Worm (Caenorhabditis elegans) whole organism, L2 larva: ENCODE data around the gene rfp-1.

ENCODE experiments used
- C34F6.9 ChIP-seq: fragments of 150-350 bp; optimal IDR thresholded peaks from 2 replicates; lab custom pipeline; 2014; ENCODE audit warnings: missing biosample characterization, missing genetic modification characterization
- F13H6.1 ChIP-seq: sonication (generic microtip); optimal IDR thresholded peaks from 2 replicates; lab custom pipeline; 2016; ENCODE audit warnings: missing genetic modification characterization, missing compliant biosample characterization
- R02D3.7 ChIP-seq: fragments of 150-350 bp; optimal IDR thresholded peaks from 2 replicates; lab custom pipeline; 2014; ENCODE audit warnings: missing biosample characterization, missing genetic modification characterization
- Y55F3AM.14 ChIP-seq: fragments of 200-800 bp; sonication (Bioruptor generic); optimal IDR thresholded peaks from 2 replicates; lab custom pipeline; 2018; ENCODE audit warnings: mild to moderate bottlenecking, missing genetic modification characterization, missing compliant biosample characterization
- ZK546.5 ChIP-seq: sonication (generic microtip); optimal IDR thresholded peaks from 2 replicates; lab custom pipeline; 2017; ENCODE audit warnings: missing biosample characterization, missing genetic modification characterization
- alr-1 ChIP-seq: fragments of 150-350 bp; optimal IDR thresholded peaks from 2 replicates; lab custom pipeline; 2014; ENCODE audit warnings: missing biosample characterization, missing genetic modification characterization
- ama-1 ChIP-seq: fragments of 150-350 bp; optimal IDR thresholded peaks from 2 replicates; lab custom pipeline; 2018; ENCODE audit warnings: inconsistent platforms
- ceh-16 ChIP-seq: fragments of 150-350 bp; optimal IDR thresholded peaks from 2 replicates; lab custom pipeline; 2014; ENCODE audit warnings: missing biosample characterization, missing genetic modification characterization
- ceh-82 ChIP-seq: fragments of 150-350 bp; optimal IDR thresholded peaks from 2 replicates; lab custom pipeline; 2014; ENCODE audit warnings: missing biosample characterization, missing genetic modification characterization
- crh-2 ChIP-seq: sonication (generic microtip); optimal IDR thresholded peaks from 2 replicates; lab custom pipeline; 2017; ENCODE audit warnings: missing biosample characterization, missing genetic modification characterization
- dmd-4 ChIP-seq: sonication (generic microtip); optimal IDR thresholded peaks from 2 replicates; lab custom pipeline; 2017; ENCODE audit warnings: missing biosample characterization, missing genetic modification characterization
- egl-27 ChIP-seq: sonication (generic microtip); optimal IDR thresholded peaks from 3 replicates; lab custom pipeline; 2017; ENCODE audit warnings: missing biosample characterization, missing genetic modification reagents, missing genetic modification characterization
- elt-1 ChIP-seq: fragments of 150-350 bp; optimal IDR thresholded peaks from 2 replicates; lab custom pipeline; 2014; ENCODE audit warnings: missing biosample characterization, missing genetic modification characterization
- fos-1 ChIP-seq: fragments of 150-350 bp; optimal IDR thresholded peaks from 2 replicates; lab custom pipeline; 2014; ENCODE audit warnings: missing biosample characterization, missing genetic modification characterization
- lin-11 ChIP-seq: fragments of 150-350 bp; sonication (generic microtip); optimal IDR thresholded peaks from 2 replicates; lab custom pipeline; 2014; ENCODE audit warnings: missing biosample characterization, missing genetic modification characterization, inconsistent platforms, mixed read lengths
- lin-13 ChIP-seq: fragments of 150-350 bp; optimal IDR thresholded peaks from 2 replicates; lab custom pipeline; 2014; ENCODE audit warnings: missing biosample characterization, missing genetic modification reagents, missing genetic modification characterization
- lin-39 ChIP-seq: fragments of 150-350 bp; optimal IDR thresholded peaks from 2 replicates; lab custom pipeline; 2014; ENCODE audit warnings: missing biosample characterization, missing genetic modification reagents, missing genetic modification characterization
- lsy-2 ChIP-seq, 2 experiments: fragments of 150-350 bp in 1 of 2; sonication (generic microtip) in 1 of 2; optimal IDR thresholded peaks; 2 replicates each; lab custom pipeline; 2014 to 2017; ENCODE audit warnings: missing biosample characterization in 2 of 2, missing genetic modification characterization in 2 of 2
- mbf-1 ChIP-seq: sonication (generic microtip); optimal IDR thresholded peaks from 2 replicates; lab custom pipeline; 2017; ENCODE audit warnings: missing biosample characterization, missing genetic modification characterization
- mdl-1 ChIP-seq, 2 experiments: fragments of 150-350 bp in 1 of 2; sonication (generic microtip) in 1 of 2; optimal IDR thresholded peaks; 2 replicates each; lab custom pipeline; 2017; ENCODE audit warnings: missing biosample characterization in 2 of 2, missing genetic modification characterization in 2 of 2
- nhr-10 ChIP-seq: sonication (generic microtip); optimal IDR thresholded peaks from 2 replicates; lab custom pipeline; 2017; ENCODE audit warnings: missing biosample characterization, missing genetic modification characterization
- nhr-11 ChIP-seq: fragments of 150-350 bp; optimal IDR thresholded peaks from 2 replicates; lab custom pipeline; 2014; ENCODE audit warnings: missing biosample characterization, missing genetic modification characterization
- nhr-129 ChIP-seq: fragments of 150-350 bp; optimal IDR thresholded peaks from 2 replicates; lab custom pipeline; 2014; ENCODE audit warnings: missing biosample characterization, missing genetic modification characterization
- nhr-21 ChIP-seq: fragments of 150-350 bp; optimal IDR thresholded peaks from 2 replicates; lab custom pipeline; 2014; ENCODE audit warnings: missing biosample characterization, missing genetic modification characterization
- nhr-23 ChIP-seq: fragments of 150-350 bp; optimal IDR thresholded peaks from 2 replicates; lab custom pipeline; 2014; ENCODE audit warnings: missing biosample characterization, missing genetic modification reagents, missing genetic modification characterization
- nhr-237 ChIP-seq: fragments of 150-350 bp; optimal IDR thresholded peaks from 2 replicates; lab custom pipeline; 2014; ENCODE audit warnings: missing biosample characterization, missing genetic modification characterization
- nhr-25 ChIP-seq: fragments of 150-350 bp; sonication (generic microtip); optimal IDR thresholded peaks from 3 replicates; lab custom pipeline; 2014; ENCODE audit warnings: missing biosample characterization, missing genetic modification characterization
- nhr-6 ChIP-seq: fragments of 150-350 bp; optimal IDR thresholded peaks from 2 replicates; lab custom pipeline; 2014; ENCODE audit warnings: missing biosample characterization, missing genetic modification characterization
- nhr-77 ChIP-seq: fragments of 150-350 bp; optimal IDR thresholded peaks from 2 replicates; lab custom pipeline; 2014; ENCODE audit warnings: missing biosample characterization, missing genetic modification characterization
- peb-1 ChIP-seq: fragments of 150-350 bp; optimal IDR thresholded peaks from 2 replicates; lab custom pipeline; 2014; ENCODE audit warnings: missing biosample characterization, missing genetic modification characterization
- sem-4 ChIP-seq: fragments of 150-350 bp; optimal IDR thresholded peaks from 2 replicates; lab custom pipeline; 2014; ENCODE audit warnings: missing biosample characterization, missing genetic modification reagents, missing genetic modification characterization
- skn-1 ChIP-seq: sonication (generic microtip); optimal IDR thresholded peaks from 2 replicates; lab custom pipeline; 2017; ENCODE audit warnings: missing biosample characterization, missing genetic modification characterization
- sma-3 ChIP-seq: sonication (generic microtip); optimal IDR thresholded peaks from 2 replicates; lab custom pipeline; 2016; ENCODE audit warnings: missing genetic modification reagents, missing genetic modification characterization, missing compliant biosample characterization
- sma-9 ChIP-seq, 2 experiments: fragments of 150-350 bp in 1 of 2; sonication (generic microtip) in 1 of 2; optimal IDR thresholded peaks; 2 replicates each; lab custom pipeline; 2014 to 2016; ENCODE audit warnings: missing genetic modification characterization in 2 of 2, mild to moderate bottlenecking in 1 of 2, missing biosample characterization in 1 of 2, missing compliant biosample characterization in 1 of 2, missing genetic modification reagents in 1 of 2, moderate library complexity in 1 of 2
- snpc-4 ChIP-seq: fragments of 150-350 bp; optimal IDR thresholded peaks from 2 replicates; lab custom pipeline; 2014; ENCODE audit warnings: missing biosample characterization, missing genetic modification characterization
- unc-55 ChIP-seq: fragments of 150-350 bp; sonication (generic microtip); optimal IDR thresholded peaks from 3 replicates; lab custom pipeline; 2014; ENCODE audit warnings: missing biosample characterization, missing genetic modification reagents, missing genetic modification characterization
- unc-62 ChIP-seq: fragments of 150-350 bp; optimal IDR thresholded peaks from 2 replicates; lab custom pipeline; 2014; ENCODE audit warnings: missing biosample characterization, missing genetic modification reagents, missing genetic modification characterization
- zag-1 ChIP-seq: fragments of 150-350 bp; optimal IDR thresholded peaks from 2 replicates; lab custom pipeline; 2014; ENCODE audit warnings: missing biosample characterization, missing genetic modification characterization
- ztf-1 ChIP-seq: fragments of 200-800 bp; sonication (Bioruptor generic); conservative IDR thresholded peaks from 2 replicates; pipeline ENCODE4 v1.3.6; 2022; ENCODE audit warnings: missing genetic modification characterization, missing compliant biosample characterization
- ztf-11 ChIP-seq: sonication (generic microtip); optimal IDR thresholded peaks from 2 replicates; lab custom pipeline; 2017; ENCODE audit warnings: missing biosample characterization, missing genetic modification characterization
- ztf-4 ChIP-seq: fragments of 150-350 bp; optimal IDR thresholded peaks from 2 replicates; lab custom pipeline; 2014; ENCODE audit warnings: missing biosample characterization, missing genetic modification characterization

rfp-1 gene

ce11 chrIII:8310239-8311057, 48.0 kb upstream of the rfp-1 start, which contains the start of gene F10E9.3:
F10E9.3 (plus strand) TSS chrIII:8311007.
- TF ChIP-seq lsy-2 (tag; optimal IDR thresholded peaks at IDR 0.05; lab: Kevin White, UChicago) (peak; percentile 19 to 96), unc-62 (no peak), elt-1 (no peak), nhr-129 (tag; lab: Kevin White, UChicago) (peak; percentile 34), unc-55 (peak; percentile 43), C34F6.9 (peak; percentile 11), sma-3 (GFP tag; lab: Kevin White, UChicago) (no peak), nhr-237 (tag; lab: Kevin White, UChicago) (no peak)
- TF ChIP-seq, all 48 proteins: peak for 4

DNA sequence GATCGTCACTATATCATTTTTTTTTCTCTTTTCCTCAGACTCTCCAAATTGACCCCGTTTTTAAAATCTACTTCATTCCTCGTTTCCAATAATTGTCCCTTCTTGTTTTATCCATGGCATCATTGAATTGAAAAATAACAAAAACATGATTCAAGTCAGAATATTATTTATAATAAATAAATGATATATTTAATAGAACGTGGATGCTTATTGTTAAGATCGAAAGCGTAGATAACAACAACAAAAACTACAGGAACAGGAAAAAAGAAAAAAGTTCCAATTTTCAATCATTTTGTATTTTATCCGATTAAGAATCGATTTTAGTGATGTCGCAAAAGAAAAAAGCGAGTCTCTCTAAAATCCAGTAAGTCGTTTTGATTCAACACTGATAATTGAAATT, 46.0 kb upstream of the rfp-1 start, which contains the start of gene F10E9.2:
Gene F10E9.2, plus strand, starts transcription at position 301 of the 400 bp plus-strand sequence.
- TF ChIP-seq nhr-10 (tag; lab: Kevin White, UChicago) (no peak), snpc-4 (tag; lab: Kevin White, UChicago) (no peak), egl-27 (tag; lab: Kevin White, UChicago) (no peak), ZK546.5 (tag; lab: Kevin White, UChicago) (no peak), unc-55 (no peak), ztf-11 (tag; lab: Kevin White, UChicago) (no peak), lin-13 (GFP tag; lab: Kevin White, UChicago) (no peak), lin-39 (tag; lab: Kevin White, UChicago) (no peak), ama-1 (no peak), sma-9 (GFP tag; optimal IDR thresholded peaks at IDR 0.05; lab: Kevin White, UChicago) (no peak), sma-9 (tag; optimal IDR thresholded peaks at IDR 0.05; lab: Kevin White, UChicago) (no peak), fos-1 (no peak), Y55F3AM.14 (no peak), nhr-11 (tag; lab: Kevin White, UChicago) (no peak), nhr-25 (no peak), sma-3 (GFP tag; lab: Kevin White, UChicago) (no peak), lin-11 (tag; lab: Kevin White, UChicago) (no peak), dmd-4 (tag; lab: Kevin White, UChicago) (no peak)
- TF ChIP-seq, all 48 proteins: peak for 0

ce11 chrIII:8318488-8318887, 39.9 kb upstream of the rfp-1 start, which contains the start of gene sas-4:
sas-4 (minus strand) TSS chrIII:8318588.
- no peak for TF ChIP-seq sem-4 (tag; lab: Kevin White, UChicago)
- no peak for TF ChIP-seq F13H6.1
- no peak for TF ChIP-seq ztf-4 (tag; lab: Kevin White, UChicago)
- TF ChIP-seq ztf-11 (tag; lab: Kevin White, UChicago): no peak
- no peak for TF ChIP-seq nhr-129 (tag; lab: Kevin White, UChicago)
- no peak for TF ChIP-seq alr-1 (tag; lab: Kevin White, UChicago)
- no peak for TF ChIP-seq skn-1 (tag; lab: Kevin White, UChicago)
- no peak for TF ChIP-seq C34F6.9
- TF ChIP-seq mbf-1 (tag; lab: Kevin White, UChicago): no peak
- TF ChIP-seq snpc-4 (tag; lab: Kevin White, UChicago): no peak
- no peak for TF ChIP-seq ZK546.5 (tag; lab: Kevin White, UChicago)
- TF ChIP-seq nhr-23 (tag; lab: Kevin White, UChicago): no peak
- no peak for TF ChIP-seq ztf-1

DNA sequence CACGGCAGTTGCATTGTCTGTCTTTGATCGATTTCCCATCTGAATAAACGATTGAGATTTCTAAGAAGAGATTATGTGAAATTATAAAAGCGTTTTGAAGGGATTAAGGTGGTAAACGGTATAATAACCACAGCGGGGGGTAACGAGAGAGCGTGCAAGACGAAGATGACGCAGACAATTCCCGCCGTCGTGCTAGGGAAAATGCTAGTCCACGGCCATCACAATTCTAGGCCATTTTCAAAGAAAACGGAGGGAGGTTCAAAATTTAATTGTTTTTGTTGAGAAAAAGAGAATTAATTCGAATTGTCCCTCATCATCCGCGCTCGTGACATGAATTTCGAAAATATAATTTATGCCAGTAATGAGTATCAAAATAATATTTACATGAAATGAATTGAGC, 39.3 kb upstream of the rfp-1 start, which contains the start of gene F10E9.11:
Gene F10E9.11, minus strand, starts transcription at position 161 of the 400 bp plus-strand sequence.
- TF ChIP-seq lin-39 (tag; lab: Kevin White, UChicago) (no peak), F13H6.1 (peak; percentile 84), nhr-129 (tag; lab: Kevin White, UChicago) (peak; percentile 73), C34F6.9 (peak; percentile 86), ztf-4 (tag; lab: Kevin White, UChicago) (no peak), lin-13 (GFP tag; lab: Kevin White, UChicago) (peak; percentile 79), sma-9 (GFP tag; optimal IDR thresholded peaks at IDR 0.05; lab: Kevin White, UChicago) (peak; percentile 84), sma-9 (tag; optimal IDR thresholded peaks at IDR 0.05; lab: Kevin White, UChicago) (no peak), nhr-21 (peak; percentile 44), mbf-1 (tag; lab: Kevin White, UChicago) (no peak), nhr-25 (peak; percentile 79), dmd-4 (tag; lab: Kevin White, UChicago) (no peak), ceh-82 (tag; lab: Kevin White, UChicago) (no peak), ZK546.5 (tag; lab: Kevin White, UChicago) (no peak), mdl-1 (tag; optimal IDR thresholded peaks at IDR 0.05; lab: Kevin White, UChicago) (no peak), unc-62 (no peak), snpc-4 (tag; lab: Kevin White, UChicago) (no peak), ztf-1 (no peak), nhr-77 (tag; lab: Kevin White, UChicago) (no peak), peb-1 (tag; lab: Kevin White, UChicago) (no peak), elt-1 (no peak), sma-3 (GFP tag; lab: Kevin White, UChicago) (peak; percentile 82), nhr-6 (tag; lab: Kevin White, UChicago) (peak; percentile 9), ama-1 (no peak), lsy-2 (tag; optimal IDR thresholded peaks at IDR 0.05; lab: Kevin White, UChicago) (peak; percentile 66 to 89), crh-2 (tag; lab: Kevin White, UChicago) (peak; percentile 74), egl-27 (tag; lab: Kevin White, UChicago) (peak; percentile 26), R02D3.7 (no peak), unc-55 (peak; percentile 86), zag-1 (tag; lab: Kevin White, UChicago) (no peak), sem-4 (tag; lab: Kevin White, UChicago) (peak; percentile 58), skn-1 (tag; lab: Kevin White, UChicago) (no peak), ceh-16 (tag; lab: Kevin White, UChicago) (no peak), nhr-237 (tag; lab: Kevin White, UChicago) (no peak)
